Worm (Caenorhabditis elegans): ENCODE measurements around the gene skr-21.

- TF ChIP-seq unc-39 (tag; optimal IDR thresholded peaks at IDR 0.05) (no peak), lin-13 (tag; optimal IDR thresholded peaks at IDR 0.05) (no peak), ceh-43 (GFP tag; optimal IDR thresholded peaks at IDR 0.05) (no peak), snpc-4 (tag; optimal IDR thresholded peaks at IDR 0.05) (no peak), lsy-2 (tag; optimal IDR thresholded peaks at IDR 0.05) (no peak), flh-1 (GFP tag; optimal IDR thresholded peaks at IDR 0.05) (no peak), mab-5 (tag; optimal IDR thresholded peaks at IDR 0.05) (no peak), nhr-76 (tag; optimal IDR thresholded peaks at IDR 0.05) (no peak), unc-62 (GFP tag; optimal IDR thresholded peaks at IDR 0.05) (no peak), nhr-237 (tag; optimal IDR thresholded peaks at IDR 0.05) (no peak), sptf-1 (tag; optimal IDR thresholded peaks at IDR 0.05) (no peak), nhr-12 (tag; optimal IDR thresholded peaks at IDR 0.05) (no peak)
These were observed 15.8 kb upstream of the skr-21 start, which contains the start of gene K08H2.5 for ce11 chrX:13242231-13242630.
